Fruit fly (Drosophila melanogaster) whole organism, embryonic: ENCODE measurements around the gene dbf.

Experiments
- Atf3 ChIP-seq: fragments of 200-800 bp; sonication (Bioruptor generic); optimal IDR thresholded peaks from 3 replicates; lab custom pipeline; 2016; ENCODE audit warnings: missing biosample characterization, missing genetic modification characterization
- NFAT ChIP-seq: fragments of 200-800 bp; sonication (Bioruptor generic); IDR thresholded peaks from 2 replicates; pipeline ENCODE4 v1.3.6; 2022; ENCODE audit warnings: missing biosample characterization, missing genetic modification characterization
- Sox102F ChIP-seq: fragments of 200-800 bp; sonication (Bioruptor generic); optimal IDR thresholded peaks from 2 replicates; lab custom pipeline; 2018; ENCODE audit warnings: missing biosample characterization, mild to moderate bottlenecking, missing genetic modification characterization, moderate library complexity
- zen ChIP-seq: fragments of 200-800 bp; sonication (Bioruptor generic); optimal IDR thresholded peaks from 3 replicates; lab custom pipeline; 2018; ENCODE audit warnings: missing biosample characterization, mild to moderate bottlenecking, missing genetic modification characterization, moderate library complexity

dm6 chr2L:10615889-10616288 is 35.5 kb upstream of the dbf start:
- TF ChIP-seq NFAT (GFP tag; lab: Robert Waterston, UW) (no peak), Atf3 (GFP tag; lab: Kevin White, UChicago) (no peak), zen (tag; lab: Kevin White, UChicago) (no peak), Sox102F (GFP tag; lab: Kevin White, UChicago) (peak; percentile 9)
